Fruit fly (Drosophila melanogaster): ENCODE results near the gene CG1271.

The CG1271 gene

dm6 chr3L:3078398-3079155 is 26.3 kb downstream of the CG1271 start (continued):
- TF ChIP-seq CG43689 (GFP tag; IDR thresholded peaks at IDR 0.05) (no peak), sd (tag; optimal IDR thresholded peaks at IDR 0.05) (peak; percentile 47), crc (GFP tag; optimal IDR thresholded peaks at IDR 0.05) (no peak), Mad (GFP tag; optimal IDR thresholded peaks at IDR 0.05) (no peak), CG14667 (GFP tag; IDR thresholded peaks at IDR 0.05) (no peak), CG16815 (GFP tag; optimal IDR thresholded peaks at IDR 0.05) (no peak), CG14050 (GFP tag; IDR thresholded peaks at IDR 0.05) (peak; percentile 21; the same call in 1 of the 3 replicates), Eip74EF (GFP tag; optimal IDR thresholded peaks at IDR 0.05) (peak; percentile 21 to 86), CG10321 (GFP tag; IDR thresholded peaks at IDR 0.05) (peak; percentile 38; the same call in 1 of the 2 replicates), Sry-β (GFP tag; optimal IDR thresholded peaks at IDR 0.05) (no peak), CG4820 (GFP tag; optimal IDR thresholded peaks at IDR 0.05) (peak; percentile 7), CG15696 (tag; optimal IDR thresholded peaks at IDR 0.05) (no peak), CG8944 (GFP tag; optimal IDR thresholded peaks at IDR 0.05) (no peak), CG18476 (GFP tag; optimal IDR thresholded peaks at IDR 0.05) (no peak), tgo (GFP tag; IDR thresholded peaks at IDR 0.05) (peak; percentile 27; the same call in 1 of the 3 replicates), Optix (GFP tag; IDR thresholded peaks at IDR 0.05) (no peak), CG4424 (GFP tag; optimal IDR thresholded peaks at IDR 0.05) (peak; percentile 49), caup (GFP tag; optimal IDR thresholded peaks at IDR 0.05; ENCODE audit: severe bottlenecking) (peak; percentile 59), gem (tag; optimal IDR thresholded peaks at IDR 0.05) (peak; percentile 64), gcm (GFP tag; optimal IDR thresholded peaks at IDR 0.05) (no peak), Lpt (GFP tag; optimal IDR thresholded peaks at IDR 0.05) (no peak), ase (GFP tag; IDR thresholded peaks at IDR 0.05) (no peak), nau (GFP tag; optimal IDR thresholded peaks at IDR 0.05) (peak; percentile 73), CkIIα-i1 (GFP tag; IDR thresholded peaks at IDR 0.05) (no peak), YL-1 (GFP tag; optimal IDR thresholded peaks at IDR 0.05) (no peak), BEAF-32 (GFP tag; optimal IDR thresholded peaks at IDR 0.05) (no peak), dati (GFP tag; IDR thresholded peaks at IDR 0.05) (no peak), fd3F (GFP tag; optimal IDR thresholded peaks at IDR 0.05) (peak; percentile 35), CG8290 (GFP tag; optimal IDR thresholded peaks at IDR 0.05) (no peak), CG8290 (tag; optimal IDR thresholded peaks at IDR 0.05) (peak in 1 of 2 experiments; percentile 72), insv (GFP tag; optimal IDR thresholded peaks at IDR 0.05) (no peak), tll (GFP tag; optimal IDR thresholded peaks at IDR 0.05) (no peak), tx (GFP tag; optimal IDR thresholded peaks at IDR 0.05) (no peak), B-H1 (GFP tag; IDR thresholded peaks at IDR 0.05) (no peak; the same call in 2 of the 3 replicates), PHDP (tag; optimal IDR thresholded peaks at IDR 0.05) (peak; percentile 22), CG8359 (GFP tag; optimal IDR thresholded peaks at IDR 0.05; ENCODE audit: borderline replicate concordance) (no peak), disco-r (GFP tag; optimal IDR thresholded peaks at IDR 0.05) (no peak), Rfx (GFP tag; IDR thresholded peaks at IDR 0.05) (peak; percentile 38), CG17612 (GFP tag; IDR thresholded peaks at IDR 0.05) (no peak; the same call in 1 of the 2 replicates), repo (GFP tag; optimal IDR thresholded peaks at IDR 0.05) (no peak), mirr (GFP tag; optimal IDR thresholded peaks at IDR 0.05) (peak; percentile 89), ttk (GFP tag; IDR thresholded peaks at IDR 0.05) (no peak), Ets65A (GFP tag) (no peak), Hand (GFP tag; optimal IDR thresholded peaks at IDR 0.05) (no peak), CG10565 (GFP tag; optimal IDR thresholded peaks at IDR 0.05) (no peak), CG8388 (GFP tag; optimal IDR thresholded peaks at IDR 0.05) (peak; percentile 3), Usf (GFP tag; optimal IDR thresholded peaks at IDR 0.05) (no peak), HLHmδ (GFP tag; optimal IDR thresholded peaks at IDR 0.05) (no peak), CG16779 (GFP tag; IDR thresholded peaks at IDR 0.05) (no peak)
